Worm (Caenorhabditis elegans) whole organism, midembryonic: ENCODE measurements around the gene pat-12.

Experiments
- tab-1 ChIP-seq: fragments of 200-800 bp; sonication (Bioruptor generic); IDR thresholded peaks from 2 replicates; pipeline ENCODE4 v1.3.6; 2022; ENCODE audit warnings: missing genetic modification characterization, missing compliant biosample characterization
- ztf-23 ChIP-seq: fragments of 200-800 bp; sonication (Bioruptor generic); IDR thresholded peaks from 2 replicates; pipeline ENCODE4 v1.3.6; 2022; ENCODE audit warnings: missing genetic modification reagents, missing genetic modification characterization, missing compliant biosample characterization

- TF ChIP-seq ztf-23 (GFP tag; lab: Robert Waterston, UW): no peak
- no peak for TF ChIP-seq tab-1 (GFP tag; lab: Robert Waterston, UW)
Observed at ce11 chrIII:752326-752725, at the start of gene pat-12.
